Fruit fly (Drosophila melanogaster) whole organism, larva: ENCODE data around the gene CG13040.

Experiments
- noc ChIP-seq: fragments of 200-800 bp; sonication (Bioruptor generic); optimal IDR thresholded peaks from 3 replicates; lab custom pipeline; 2019; ENCODE audit warnings: missing biosample characterization, mild to moderate bottlenecking, missing genetic modification characterization, moderate library complexity

CG13040 gene

DNA sequence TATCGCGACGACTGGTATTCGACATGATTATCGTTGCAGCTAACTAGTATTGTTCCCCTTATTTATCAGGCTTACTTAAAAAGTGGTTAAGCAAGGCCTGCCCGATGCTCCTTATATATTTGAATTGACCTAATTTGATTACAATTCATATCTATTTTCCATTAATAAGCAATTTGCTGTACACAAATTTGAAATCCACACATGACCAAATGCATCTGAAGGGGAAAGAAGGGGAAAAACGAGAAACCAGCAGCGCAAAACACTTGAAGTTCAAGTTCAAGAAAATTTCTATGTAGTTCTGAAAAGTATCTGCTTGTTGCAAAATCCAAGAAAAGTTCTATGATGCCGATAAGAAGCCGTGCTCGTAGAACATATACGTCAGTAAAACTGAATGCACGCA lies at the start of gene CG13040, which contains the start of gene CG13039:
Gene CG13040 (minus strand): TSS at position 101 of the 400 bp plus-strand sequence.
Gene CG13039 (minus strand): TSS at position 106 of the 400 bp plus-strand sequence.
- TF ChIP-seq noc (tag; lab: Kevin White, UChicago) = no peak

DNA sequence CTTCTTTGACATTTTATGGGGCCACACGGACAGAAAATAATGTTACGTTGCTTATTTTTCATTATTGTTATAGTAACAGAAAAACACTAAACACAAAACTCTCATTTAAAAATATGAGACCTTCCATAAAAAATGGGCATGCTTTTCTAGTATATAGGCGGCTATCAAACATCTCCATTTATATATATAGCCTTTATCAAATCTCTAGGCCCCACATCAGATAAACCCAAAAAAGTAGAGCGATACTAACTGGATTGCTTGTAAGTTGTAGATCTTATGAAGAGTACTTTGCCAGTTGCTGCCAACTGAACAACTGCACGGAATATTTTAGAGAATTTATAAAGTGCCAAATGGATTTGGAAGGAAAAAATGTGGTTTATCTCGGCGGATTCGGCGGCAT lies 43.0 kb upstream of the CG13040 start, which contains the start of gene CG18814:
Gene CG18814 (plus strand): TSS at position 301 of the 400 bp plus-strand sequence.
- TF ChIP-seq noc (tag; lab: Kevin White, UChicago) = no peak

DNA sequence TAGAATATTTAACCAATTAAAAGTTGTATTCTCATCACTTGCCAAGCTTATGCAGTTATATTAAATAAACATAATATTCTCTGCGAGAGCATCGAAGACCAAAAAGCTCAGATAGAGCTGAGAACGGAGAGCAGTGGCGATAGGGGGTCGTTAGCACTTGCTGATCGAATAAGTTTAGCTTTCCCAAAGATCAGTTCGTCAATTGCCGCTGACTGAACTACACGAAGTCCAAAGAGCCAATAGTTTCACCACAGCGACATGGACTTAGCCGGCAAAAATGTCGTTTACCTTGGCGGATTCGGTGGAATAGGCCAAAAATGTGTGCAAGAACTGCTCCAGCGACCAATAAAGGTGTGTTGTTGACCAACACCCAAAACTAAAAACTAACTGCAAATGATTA lies 41.6 kb upstream of the CG13040 start, which contains the start of gene CG4842:
Gene CG4842 (plus strand): TSS at position 191 of the 400 bp plus-strand sequence.
- no peak for TF ChIP-seq noc (tag; lab: Kevin White, UChicago)

DNA sequence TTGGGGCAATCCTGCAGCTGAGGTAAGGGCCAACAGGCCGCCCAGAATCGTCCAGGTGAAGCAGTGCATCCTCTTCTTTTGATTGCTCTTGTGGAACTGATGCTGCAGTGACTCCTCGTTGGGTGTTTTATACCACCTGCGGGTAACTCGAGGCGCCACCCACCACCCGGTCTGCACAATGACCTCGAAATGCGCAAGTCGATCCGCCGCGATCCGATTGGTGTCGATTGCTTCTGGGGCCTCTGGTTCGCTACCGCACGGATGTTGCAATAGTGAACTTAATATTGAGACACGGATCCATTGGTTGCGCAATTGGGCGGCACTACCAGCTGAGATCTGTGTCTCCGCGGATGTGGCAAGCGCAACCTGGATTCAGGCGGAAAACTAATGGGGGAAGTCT lies 40.7 kb upstream of the CG13040 start, which contains the start of gene Cpr72Ec:
Gene Cpr72Ec (minus strand): TSS at position 101 of the 400 bp plus-strand sequence.
- TF ChIP-seq noc (tag; lab: Kevin White, UChicago) = no peak

DNA sequence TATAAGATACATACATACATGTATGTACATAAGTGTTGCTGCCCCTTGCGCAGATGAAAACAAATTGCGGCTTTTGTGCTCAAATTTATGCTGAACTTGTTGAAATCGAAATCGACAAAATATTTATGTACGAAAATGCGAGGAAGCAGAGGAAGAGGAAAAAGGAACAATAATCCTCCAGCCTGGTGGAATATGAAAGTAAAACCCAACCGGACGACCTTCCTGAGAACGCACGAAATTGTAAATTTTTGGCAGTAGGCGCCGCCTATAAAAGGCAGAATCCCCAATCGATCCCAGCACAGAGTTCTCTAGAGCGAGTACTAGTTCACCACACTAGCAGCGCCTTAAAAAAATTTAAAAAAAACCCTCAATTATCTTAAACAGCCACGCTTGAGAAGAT lies 38.0 kb upstream of the CG13040 start, which contains the start of gene Cpr72Eb:
Gene Cpr72Eb (plus strand): TSS at position 301 of the 400 bp plus-strand sequence.
- TF ChIP-seq noc (tag; lab: Kevin White, UChicago) = no peak

DNA sequence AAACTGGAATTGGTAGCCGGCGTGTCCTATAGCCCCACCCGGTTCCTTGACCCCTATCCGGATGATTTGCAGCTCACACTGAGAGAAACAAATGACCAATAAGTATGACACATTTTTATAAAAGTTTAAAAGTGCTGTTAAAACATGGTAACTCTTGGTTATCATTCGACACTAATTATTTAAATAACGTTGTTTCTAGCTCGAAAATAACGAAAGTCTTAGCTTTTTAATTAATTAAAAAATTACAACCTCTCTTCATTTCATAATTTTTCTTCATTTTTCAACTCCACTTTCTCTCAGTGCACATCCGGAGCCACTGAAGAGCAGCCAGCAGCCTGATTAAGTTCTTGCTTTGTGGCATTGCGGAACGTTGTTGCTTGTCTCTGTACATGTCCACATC lies 37.6 kb upstream of the CG13040 start:
- no peak for TF ChIP-seq noc (tag; lab: Kevin White, UChicago)

DNA sequence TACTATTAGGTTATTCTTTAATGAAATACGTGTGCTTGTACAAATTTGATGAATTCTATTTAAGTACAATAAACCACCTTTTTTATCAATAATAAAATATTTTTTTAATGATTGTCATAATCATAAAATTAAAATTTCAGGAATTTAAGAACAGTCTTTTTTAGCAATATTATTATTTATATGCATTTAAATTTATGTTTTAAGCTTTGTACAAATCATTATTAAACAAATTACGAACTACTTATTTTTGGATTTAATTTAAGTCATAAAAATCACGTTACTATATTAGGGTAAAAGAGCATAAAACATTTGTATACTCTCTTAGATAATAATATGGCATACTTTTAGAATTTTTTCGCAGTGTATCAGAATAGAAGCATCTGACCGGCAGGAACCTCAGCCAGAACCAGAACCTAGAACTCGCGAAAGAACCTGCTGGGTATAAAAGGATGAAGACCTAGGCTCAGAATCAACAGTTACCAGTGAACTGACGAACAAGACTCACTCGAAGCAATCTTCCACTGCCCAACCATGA lies 35.6 kb upstream of the CG13040 start, which contains the start of gene Cpr72Ea:
Gene Cpr72Ea (plus strand): TSS at position 485 of the 535 bp plus-strand sequence.
- TF ChIP-seq noc (tag; lab: Kevin White, UChicago) = no peak

DNA sequence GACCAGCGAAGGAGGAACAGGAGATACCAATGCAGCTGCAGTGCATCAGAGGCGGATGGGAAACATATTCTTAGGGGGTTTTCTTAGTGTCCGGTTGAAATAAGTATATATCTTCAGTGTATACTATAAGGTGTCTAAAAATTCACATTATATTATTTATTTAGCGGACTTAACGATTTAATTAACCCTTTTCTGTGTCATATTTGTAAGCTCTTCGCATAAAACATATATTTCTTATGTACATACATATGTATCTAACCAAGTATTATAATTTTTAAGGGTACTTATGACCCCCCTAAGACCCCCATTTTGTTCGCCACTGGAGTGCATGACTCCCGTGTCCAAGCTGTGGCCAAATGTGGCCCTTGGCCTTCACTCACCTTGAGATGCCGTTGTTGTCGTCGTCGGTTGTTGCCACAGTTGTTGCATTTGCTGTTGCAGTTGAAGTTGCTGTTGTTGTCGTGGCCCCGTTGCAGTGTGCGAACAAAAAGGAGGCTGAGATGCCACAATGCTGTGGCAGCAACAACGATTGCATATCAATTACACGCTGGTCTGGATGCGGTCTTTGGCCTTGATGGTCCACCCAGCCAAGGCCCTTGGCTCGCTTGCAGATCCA lies 34.8 kb upstream of the CG13040 start:
- TF ChIP-seq noc (tag; lab: Kevin White, UChicago) = no peak

DNA sequence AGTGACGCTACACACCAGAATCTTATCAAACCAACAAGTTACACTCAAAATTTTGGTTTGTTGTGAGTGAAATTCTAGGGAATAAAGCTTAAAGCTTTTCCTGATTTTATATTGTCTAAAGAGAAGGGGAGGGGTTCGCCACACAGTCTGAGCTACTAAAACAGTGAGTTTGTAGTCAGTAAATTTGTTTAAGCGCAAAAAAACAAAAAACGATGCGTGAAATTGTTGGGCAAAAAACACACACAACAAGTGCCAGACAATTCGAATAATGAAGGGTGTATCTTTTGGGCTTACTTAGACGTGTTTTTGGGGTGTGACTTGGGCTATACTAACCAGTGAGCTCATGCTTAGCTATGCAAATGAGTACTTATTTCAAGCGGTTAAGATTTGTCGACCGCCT lies 33.2 kb upstream of the CG13040 start:
- TF ChIP-seq noc (tag; lab: Kevin White, UChicago) = no peak

DNA sequence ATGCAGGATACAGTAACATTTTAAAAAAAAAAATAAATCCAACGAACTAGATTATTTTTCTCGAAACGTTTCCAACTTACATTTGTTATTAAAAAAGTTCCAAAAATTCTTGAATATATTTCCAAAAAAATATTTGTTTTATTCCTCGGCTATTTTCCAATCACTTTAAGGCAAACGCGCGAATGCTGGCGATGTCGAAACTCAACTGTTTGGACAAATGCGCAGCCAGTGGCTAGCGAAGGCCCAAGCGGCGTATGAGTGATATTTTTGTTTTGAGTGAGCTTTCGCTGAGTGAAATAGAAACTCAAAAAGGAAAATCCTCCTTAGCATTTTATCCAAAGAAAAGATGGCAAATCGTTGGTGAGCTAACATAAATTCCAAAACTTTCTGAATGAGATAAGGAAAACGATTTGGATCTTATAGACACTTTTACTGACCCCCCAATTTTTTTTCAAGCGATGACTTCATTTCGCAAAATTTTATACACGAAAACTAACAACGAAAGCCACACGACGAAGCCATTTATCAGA lies 32.7 kb upstream of the CG13040 start, which contains the start of gene ringer:
Gene ringer (minus strand): TSS at position 210 of the 530 bp plus-strand sequence.
- TF ChIP-seq noc (tag; lab: Kevin White, UChicago) = no peak

DNA sequence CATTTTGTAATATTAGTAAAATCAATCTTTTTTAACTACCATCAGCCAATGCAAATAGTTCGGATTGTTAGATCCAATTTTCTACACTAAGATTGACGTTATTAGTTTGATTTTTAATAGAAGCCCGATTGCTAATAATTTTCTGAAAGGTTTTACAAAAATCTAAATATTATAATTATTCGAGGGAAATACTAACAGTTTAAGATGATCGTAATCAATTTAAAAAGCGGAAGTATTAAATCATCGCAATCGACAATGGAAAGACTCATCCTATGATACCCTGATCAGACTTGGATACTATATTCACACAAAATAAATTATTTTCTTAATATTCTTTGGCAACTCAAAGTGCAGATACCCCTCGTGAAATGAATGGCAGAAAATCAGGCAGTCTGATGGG lies 31.3 kb upstream of the CG13040 start:
- no peak for TF ChIP-seq noc (tag; lab: Kevin White, UChicago)

DNA sequence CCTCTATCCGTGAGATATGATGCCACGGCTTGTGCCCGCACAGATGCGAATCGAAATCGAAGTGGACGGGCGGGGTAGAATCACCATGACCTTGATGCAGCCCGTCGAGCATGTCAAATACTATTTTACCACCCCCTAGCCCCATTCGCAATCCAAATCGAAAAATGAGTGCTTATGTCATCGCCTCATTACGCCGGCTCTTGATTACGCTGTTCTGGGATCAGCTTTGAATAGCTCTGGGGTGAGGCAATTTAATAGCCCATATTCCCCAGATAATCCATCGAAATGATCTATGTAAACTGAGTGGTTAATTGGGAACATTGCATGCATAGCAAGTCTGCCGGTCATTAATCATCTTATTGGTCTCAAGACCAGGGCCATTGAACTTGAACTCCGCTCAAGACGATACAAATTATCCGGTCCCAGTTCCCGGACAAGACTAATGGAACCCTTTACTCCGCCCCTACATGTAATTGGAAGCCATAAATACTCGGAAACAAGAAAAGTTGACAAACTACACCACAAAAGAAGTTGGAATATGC lies 30.7 kb upstream of the CG13040 start:
- TF ChIP-seq noc (tag; lab: Kevin White, UChicago) = no peak

DNA sequence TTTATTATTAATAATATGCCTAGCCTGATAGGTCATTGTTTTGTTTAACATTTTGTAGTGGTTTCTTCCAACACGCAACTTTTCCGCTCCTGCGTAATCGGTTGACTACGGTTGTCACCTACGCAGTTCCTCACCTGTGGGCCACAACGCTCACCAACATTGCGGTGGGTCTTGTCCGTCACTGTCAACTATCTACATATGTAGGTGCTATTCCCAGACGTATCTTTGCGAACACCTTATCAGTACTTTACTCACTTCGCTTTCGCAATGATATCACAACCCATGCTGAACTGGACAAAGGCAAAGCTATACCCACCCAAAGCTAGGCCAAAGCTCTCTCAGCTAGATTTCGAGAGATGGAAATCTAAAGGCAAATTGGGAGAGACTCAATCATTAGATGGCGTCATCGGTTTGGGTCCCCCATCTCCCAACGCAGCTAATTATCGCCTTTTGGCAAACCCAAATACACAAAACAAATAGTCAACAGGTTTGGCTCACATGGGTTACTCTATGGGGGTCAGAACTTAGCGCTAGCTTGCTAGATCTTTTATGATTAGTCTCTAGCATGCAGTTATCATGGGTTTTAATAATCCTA lies 29.7 kb upstream of the CG13040 start:
- TF ChIP-seq noc (tag; lab: Kevin White, UChicago) = peak; percentile 17

DNA sequence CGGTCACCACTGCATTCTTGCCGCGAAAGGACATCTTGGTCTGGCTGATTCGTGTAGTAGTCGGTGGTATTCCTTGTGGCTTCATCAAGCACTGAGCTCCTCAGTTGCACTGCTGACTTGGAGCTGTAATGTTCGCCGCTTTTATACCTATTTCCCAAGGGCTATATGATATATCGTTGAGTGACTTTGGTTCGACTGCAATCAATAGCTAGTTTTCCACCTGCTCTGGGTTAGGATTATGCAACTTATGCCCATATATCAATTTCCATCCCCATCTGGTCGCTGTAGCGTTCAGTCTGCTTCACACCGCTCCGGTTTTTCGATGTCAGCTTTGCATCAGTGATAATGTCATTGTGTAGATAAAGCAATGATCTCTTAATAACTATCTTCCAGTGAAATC lies 27.6 kb upstream of the CG13040 start, which contains the start of gene Pdh:
Gene Pdh (minus strand): TSS at position 101 of the 400 bp plus-strand sequence.
- TF ChIP-seq noc (tag; lab: Kevin White, UChicago) = no peak

DNA sequence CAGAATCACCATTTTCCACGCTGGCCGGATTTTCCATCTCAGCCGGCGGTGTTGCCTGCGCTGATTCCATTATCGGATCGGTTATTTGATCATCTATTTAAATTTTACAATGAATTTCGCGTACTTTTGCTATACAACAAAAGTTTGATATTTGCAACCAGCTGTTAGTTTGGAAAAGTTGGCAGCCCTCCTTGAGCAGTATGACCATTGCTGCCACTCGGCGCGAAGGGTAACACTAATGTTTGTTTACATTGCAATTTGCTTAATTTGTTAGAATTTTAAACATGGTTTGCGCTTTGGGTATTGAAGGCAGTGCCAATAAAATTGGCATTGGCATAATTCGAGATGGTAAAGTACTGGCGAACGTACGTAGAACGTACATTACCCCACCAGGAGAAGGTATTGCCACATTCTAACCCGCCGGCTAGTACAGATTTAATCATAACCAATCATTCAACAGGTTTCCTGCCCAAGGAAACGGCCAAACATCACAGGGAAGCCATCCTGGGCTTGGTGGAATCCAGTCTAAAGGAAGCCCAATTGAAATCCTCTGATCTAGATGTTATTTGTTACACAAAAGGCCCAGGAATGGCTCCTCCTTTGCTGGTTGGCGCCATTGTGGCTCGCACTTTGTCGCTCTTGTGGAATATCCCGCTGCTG lies 25.3 kb upstream of the CG13040 start, which contains the start of the genes Golgin104 and Tcs3:
Gene Golgin104 (minus strand): TSS at position 182 of the 660 bp plus-strand sequence.
Gene Tcs3 (plus strand): TSS at position 222 of the 660 bp plus-strand sequence.
- no peak for TF ChIP-seq noc (tag; lab: Kevin White, UChicago)
